Fruit fly (Drosophila melanogaster) whole organism, adult: Measurements from ENCODE around the gene hwt.

ENCODE experiments used
- CG12768 ChIP-seq: fragments of 200-800 bp; sonication (Bioruptor generic); optimal IDR thresholded peaks from 2 replicates; lab custom pipeline; 2017; ENCODE audit warnings: missing biosample characterization, missing genetic modification characterization, mild to moderate bottlenecking, moderate library complexity, missing genetic modification reagents
- CG1620 ChIP-seq: fragments of 200-800 bp; sonication (Bioruptor generic); optimal IDR thresholded peaks from 2 replicates; lab custom pipeline; 2016; ENCODE audit warnings: missing biosample characterization, missing genetic modification characterization
- Hr96 ChIP-seq: fragments of 200-800 bp; sonication (Bioruptor generic); optimal IDR thresholded peaks from 2 replicates; lab custom pipeline; 2016; ENCODE audit warnings: missing biosample characterization, missing genetic modification characterization
- Mnt ChIP-seq: fragments of 200-800 bp; sonication (Bioruptor generic); optimal IDR thresholded peaks from 2 replicates; lab custom pipeline; 2016; ENCODE audit warnings: missing biosample characterization, mild to moderate bottlenecking, missing genetic modification characterization
- cic ChIP-seq: fragments of 200-800 bp; sonication (Bioruptor generic); optimal IDR thresholded peaks from 2 replicates; lab custom pipeline; 2017; ENCODE audit warnings: missing biosample characterization, mild to moderate bottlenecking, missing genetic modification characterization, moderate library complexity
- pad ChIP-seq: fragments of 200-800 bp; sonication (Bioruptor generic); optimal IDR thresholded peaks from 3 replicates; lab custom pipeline; 2017; ENCODE audit warnings: missing biosample characterization, missing genetic modification characterization, mild to moderate bottlenecking, moderate library complexity, missing genetic modification reagents

dm6 chrX:12592121-12592466 is 23.8 kb upstream of the hwt start, which contains the start of gene LIMK1:
- TF ChIP-seq Mnt (GFP tag; lab: Kevin White, UChicago) (no peak), CG1620 (GFP tag; lab: Kevin White, UChicago) (no peak), Hr96 (GFP tag; lab: Kevin White, UChicago) (no peak), cic (no peak), CG12768 (GFP tag; lab: Kevin White, UChicago) (no peak), pad (GFP tag; lab: Kevin White, UChicago) (no peak)
